ENCODE assay signal across 1 fruit fly cellular context in the genomic region with DNA sequence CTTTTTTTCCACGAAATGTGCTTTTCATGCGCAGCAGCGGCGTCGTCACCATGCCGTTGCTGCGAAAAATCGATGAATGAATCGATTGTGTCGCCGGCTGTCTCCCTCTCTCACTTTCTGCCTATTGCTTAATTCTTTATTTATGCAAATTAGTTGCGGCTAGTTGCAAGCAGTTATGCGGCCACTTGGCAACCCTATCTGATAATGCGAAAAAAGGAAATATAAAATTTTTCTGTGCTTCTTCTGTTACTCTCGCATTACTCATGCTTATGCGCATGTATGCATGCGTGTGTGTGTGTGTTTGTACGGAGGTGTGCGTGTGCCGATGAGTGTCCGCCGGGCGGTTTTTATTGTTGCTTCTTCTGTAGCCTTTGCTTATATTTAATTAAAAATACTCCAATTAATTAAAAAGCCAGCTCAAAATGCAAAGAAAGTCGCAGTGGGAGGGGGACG.
TF ChIP-seq lines count a peak whose summit lies in the region.

No protein-coding gene starts in this region.

TF ChIP-seq in whole organism, embryonic, 481 proteins besides CTCF, POLR2A, EP300 and RAD21 (continued from another document):
- TF ChIP-seq CG9932 (GFP tag; IDR thresholded peaks at IDR 0.05; lab: Robert Waterston, UW) (0 out of 2 replicates have a peak, but pooled peaks have one; percentile 6), sens (GFP tag; lab: Kevin White, UChicago) (peak; percentile 60), caup (GFP tag; optimal IDR thresholded peaks at IDR 0.05; lab: Kevin White, UChicago; ENCODE audit: severe bottlenecking) (no peak), CG17359 (tag; optimal IDR thresholded peaks at IDR 0.05; lab: Kevin White, UChicago) (no peak), lilli (GFP tag; optimal IDR thresholded peaks at IDR 0.05; lab: Kevin White, UChicago) (peak; percentile 35), CG8765 (GFP tag; IDR thresholded peaks at IDR 0.05; lab: Robert Waterston, UW) (no peak), CG4424 (GFP tag; optimal IDR thresholded peaks at IDR 0.05; lab: Kevin White, UChicago) (no peak), CG12219 (GFP tag; optimal IDR thresholded peaks at IDR 0.05; lab: Kevin White, UChicago) (no peak), CG32767 (GFP tag; IDR thresholded peaks at IDR 0.05; lab: Robert Waterston, UW) (no peak), crol (GFP tag; IDR thresholded peaks at IDR 0.05; lab: Robert Waterston, UW) (peak; percentile 49; the same call in 1 of the 2 replicates), ken (GFP tag; IDR thresholded peaks at IDR 0.05; lab: Robert Waterston, UW) (no peak), PHDP (tag; optimal IDR thresholded peaks at IDR 0.05; lab: Kevin White, UChicago) (no peak), Gug (GFP tag; IDR thresholded peaks at IDR 0.05; lab: Robert Waterston, UW) (peak; percentile 21; the same call in 1 of the 4 replicates), Dek (tag; optimal IDR thresholded peaks at IDR 0.05; lab: Kevin White, UChicago) (peak; percentile 11), CG13624 (GFP tag; optimal IDR thresholded peaks at IDR 0.05; lab: Kevin White, UChicago) (no peak)
